Worm (Caenorhabditis elegans): ENCODE results near the gene col-2.

ce11 chrIV:10048268-10048667, 37.0 kb downstream of the col-2 start:
- TF ChIP-seq ref-1 (GFP tag; conservative IDR thresholded peaks at IDR 0.05) (no peak), T22C8.4 (GFP tag; IDR thresholded peaks at IDR 0.05) (no peak), tab-1 (GFP tag; IDR thresholded peaks at IDR 0.05) (no peak), ztf-29 (GFP tag; IDR thresholded peaks at IDR 0.05) (no peak), cog-1 (tag; optimal IDR thresholded peaks at IDR 0.05) (no peak), flt-1 (GFP tag; IDR thresholded peaks at IDR 0.05) (no peak), ztf-23 (GFP tag; IDR thresholded peaks at IDR 0.05) (no peak)
